Fruit fly (Drosophila melanogaster) whole organism, embryonic: Measurements from ENCODE around the gene CG31068.

ENCODE experiments used
- Atf-2 ChIP-seq: fragments of 200-800 bp; sonication (Bioruptor generic); optimal IDR thresholded peaks from 2 replicates; lab custom pipeline; 2016; ENCODE audit warnings: missing biosample characterization, missing genetic modification characterization
- Awh ChIP-seq: fragments of 200-800 bp; sonication (Bioruptor generic); IDR thresholded peaks from 2 replicates; pipeline ENCODE4, ENCODE4 v1.3.6; 2022; ENCODE audit warnings: missing biosample characterization, missing genetic modification characterization
- CG10147 ChIP-seq: fragments of 200-800 bp; sonication (Bioruptor generic); optimal IDR thresholded peaks from 2 replicates; lab custom pipeline; 2019; ENCODE audit warnings: missing biosample characterization, mild to moderate bottlenecking, missing genetic modification characterization, moderate library complexity
- CG10654 ChIP-seq: fragments of 200-800 bp; sonication (Bioruptor generic); optimal IDR thresholded peaks from 2 replicates; lab custom pipeline; 2016; ENCODE audit warnings: missing biosample characterization, missing genetic modification characterization
- CG12744 ChIP-seq: fragments of 200-800 bp; sonication (Bioruptor generic); optimal IDR thresholded peaks from 2 replicates; lab custom pipeline; 2016; ENCODE audit warnings: missing biosample characterization, missing genetic modification characterization
- CG14050 ChIP-seq: fragments of 200-800 bp; sonication (Bioruptor generic); IDR thresholded peaks from 3 replicates; pipeline ENCODE4 v1.3.6; 2022; ENCODE audit warnings: missing biosample characterization, missing genetic modification characterization
- CG14965 ChIP-seq: fragments of 200-800 bp; sonication (Bioruptor generic); optimal IDR thresholded peaks from 2 replicates; lab custom pipeline; 2016; ENCODE audit warnings: missing biosample characterization, missing genetic modification characterization, borderline replicate concordance
- CG15601 ChIP-seq: fragments of 200-800 bp; sonication (Bioruptor generic); optimal IDR thresholded peaks from 3 replicates; lab custom pipeline; 2019; ENCODE audit warnings: missing biosample characterization, mild to moderate bottlenecking, missing genetic modification characterization, moderate library complexity
- CG16815 ChIP-seq: fragments of 200-800 bp; sonication (Bioruptor generic); optimal IDR thresholded peaks from 3 replicates; lab custom pipeline; 2017; ENCODE audit warnings: missing biosample characterization, mild to moderate bottlenecking, missing genetic modification characterization
- CG16863 ChIP-seq: fragments of 200-800 bp; sonication (Bioruptor generic); optimal IDR thresholded peaks from 3 replicates; lab custom pipeline; 2016; ENCODE audit warnings: missing biosample characterization, missing genetic modification characterization
- CG17385 ChIP-seq: fragments of 200-800 bp; sonication (Bioruptor generic); optimal IDR thresholded peaks from 3 replicates; lab custom pipeline; 2018; ENCODE audit warnings: missing biosample characterization, mild to moderate bottlenecking, missing genetic modification characterization
- CG2116 ChIP-seq: fragments of 200-800 bp; sonication (Bioruptor generic); optimal IDR thresholded peaks from 3 replicates; lab custom pipeline; 2018; ENCODE audit warnings: missing biosample characterization, mild to moderate bottlenecking, missing genetic modification characterization
- CG2202 ChIP-seq: fragments of 200-800 bp; sonication (Bioruptor generic); optimal IDR thresholded peaks from 2 replicates; lab custom pipeline; 2018; ENCODE audit warnings: missing biosample characterization, mild to moderate bottlenecking, missing genetic modification characterization
- CG2678 ChIP-seq: fragments of 200-800 bp; sonication (Bioruptor generic); optimal IDR thresholded peaks from 3 replicates; lab custom pipeline; 2019; ENCODE audit warnings: missing biosample characterization, mild to moderate bottlenecking, missing genetic modification characterization, moderate library complexity
- CG34376 ChIP-seq: fragments of 200-800 bp; sonication (Bioruptor generic); optimal IDR thresholded peaks from 2 replicates; lab custom pipeline; 2018; ENCODE audit warnings: missing biosample characterization, mild to moderate bottlenecking, missing genetic modification characterization
- CG3847 ChIP-seq: fragments of 200-800 bp; sonication (Bioruptor generic); IDR thresholded peaks from 2 replicates; pipeline ENCODE4 v1.3.6; 2022; ENCODE audit warnings: missing biosample characterization, missing genetic modification characterization
- CG4328 ChIP-seq: fragments of 200-800 bp; sonication (Bioruptor generic); optimal IDR thresholded peaks from 3 replicates; lab custom pipeline; 2017; ENCODE audit warnings: missing biosample characterization, missing genetic modification reagents, missing genetic modification characterization
- CG6689 ChIP-seq: fragments of 200-800 bp; sonication (Bioruptor generic); IDR thresholded peaks from 2 replicates; pipeline ENCODE4 v1.3.6; 2022; ENCODE audit warnings: missing biosample characterization, missing genetic modification characterization
- CG9215 ChIP-seq: fragments of 200-800 bp; sonication (Bioruptor generic); IDR thresholded peaks from 2 replicates; pipeline ENCODE4 v1.3.6; 2022; ENCODE audit warnings: missing biosample characterization, missing genetic modification characterization
- CG9609 ChIP-seq: fragments of 200-800 bp; sonication (Bioruptor generic); optimal IDR thresholded peaks from 3 replicates; lab custom pipeline; 2016; ENCODE audit warnings: missing biosample characterization, missing genetic modification characterization
- Fer1 ChIP-seq: fragments of 200-800 bp; sonication (Bioruptor generic); optimal IDR thresholded peaks from 2 replicates; lab custom pipeline; 2017; ENCODE audit warnings: missing biosample characterization, mild to moderate bottlenecking, missing genetic modification characterization
- Meics ChIP-seq: fragments of 200-800 bp; sonication (Bioruptor generic); optimal IDR thresholded peaks from 2 replicates; lab custom pipeline; 2017; ENCODE audit warnings: missing biosample characterization, mild to moderate bottlenecking, missing genetic modification characterization
- Mrtf ChIP-seq: fragments of 200-800 bp; sonication (Bioruptor generic); IDR thresholded peaks from 3 replicates; pipeline ENCODE4 v1.3.6; 2022; ENCODE audit warnings: missing biosample characterization, missing genetic modification characterization
- Nf-YA ChIP-seq: fragments of 200-800 bp; sonication (Bioruptor generic); IDR thresholded peaks from 2 replicates; pipeline ENCODE4 v1.3.6; 2022; ENCODE audit warnings: missing biosample characterization, missing genetic modification characterization
- Rfx ChIP-seq: fragments of 200-800 bp; sonication (Bioruptor generic); IDR thresholded peaks from 2 replicates; pipeline ENCODE4 v1.3.6; 2022; ENCODE audit warnings: missing biosample characterization, missing genetic modification characterization
- Rx ChIP-seq: fragments of 200-800 bp; sonication (Bioruptor generic); IDR thresholded peaks from 2 replicates; pipeline ENCODE4 v1.3.6; 2022; ENCODE audit warnings: missing biosample characterization, missing genetic modification characterization
- Side ChIP-seq: fragments of 200-800 bp; sonication (Bioruptor generic); optimal IDR thresholded peaks from 2 replicates; lab custom pipeline; 2016; ENCODE audit warnings: missing biosample characterization, missing genetic modification characterization
- Stat92E ChIP-seq, 3 experiments: fragments of >200 bp in 2 of 3; fragments of 200-800 bp in 1 of 3; sonication (Bioruptor generic) in 1 of 3; optimal IDR thresholded peaks; 2 replicates each; lab custom pipeline; 2017 to 2019; ENCODE audit warnings: missing biosample characterization in 3 of 3, missing genetic modification characterization in 3 of 3, mild to moderate bottlenecking in 1 of 3, moderate library complexity in 1 of 3
- al ChIP-seq: fragments of 200-800 bp; sonication (Bioruptor generic); IDR thresholded peaks from 2 replicates; pipeline ENCODE4 v1.3.6; 2022; ENCODE audit warnings: missing biosample characterization, missing genetic modification characterization
- aop ChIP-seq: fragments of 200-800 bp; sonication (Bioruptor generic); IDR thresholded peaks from 2 replicates; pipeline ENCODE4 v1.3.6; 2022; ENCODE audit warnings: missing biosample characterization, missing genetic modification characterization
- caup ChIP-seq: fragments of 200-800 bp; sonication (Bioruptor generic); optimal IDR thresholded peaks from 3 replicates; lab custom pipeline; 2017; ENCODE audit warnings: missing biosample characterization, mild to moderate bottlenecking, missing genetic modification characterization, moderate library complexity; ENCODE audit not compliant: severe bottlenecking
- dan ChIP-seq: fragments of 200-800 bp; sonication (Bioruptor generic); IDR thresholded peaks from 2 replicates; pipeline ENCODE4 v1.3.6; 2022; ENCODE audit warnings: missing biosample characterization, missing genetic modification characterization
- dmrt11E ChIP-seq: fragments of 200-800 bp; sonication (Bioruptor generic); optimal IDR thresholded peaks from 3 replicates; lab custom pipeline; 2018; ENCODE audit warnings: missing biosample characterization, mild to moderate bottlenecking, missing genetic modification characterization, moderate library complexity
- emc ChIP-seq: fragments of 200-800 bp; sonication (Bioruptor generic); optimal IDR thresholded peaks from 2 replicates; lab custom pipeline; 2016; ENCODE audit warnings: missing biosample characterization, missing genetic modification characterization
- gfzf ChIP-seq: fragments of 200-800 bp; sonication (Bioruptor generic); optimal IDR thresholded peaks from 2 replicates; lab custom pipeline; 2016; ENCODE audit warnings: missing biosample characterization, mild to moderate bottlenecking, missing genetic modification characterization, moderate library complexity
- grn ChIP-seq: fragments of 200-800 bp; sonication (Bioruptor generic); optimal IDR thresholded peaks from 3 replicates; lab custom pipeline; 2017; ENCODE audit warnings: missing biosample characterization, missing genetic modification characterization
- mld ChIP-seq: fragments of 200-800 bp; sonication (Bioruptor generic); IDR thresholded peaks from 3 replicates; pipeline ENCODE4 v1.3.6; 2022; ENCODE audit warnings: missing biosample characterization, missing genetic modification characterization; ENCODE audit not compliant: partially characterized antibody
- nerfin-2 ChIP-seq: fragments of 200-800 bp; sonication (Bioruptor generic); IDR thresholded peaks from 2 replicates; pipeline ENCODE4 v1.3.6; 2022; ENCODE audit warnings: missing biosample characterization, missing genetic modification characterization; ENCODE audit not compliant: partially characterized antibody
- nmo ChIP-seq: fragments of 200-800 bp; sonication (Bioruptor generic); optimal IDR thresholded peaks from 2 replicates; lab custom pipeline; 2018; ENCODE audit warnings: missing biosample characterization, mild to moderate bottlenecking, missing genetic modification characterization, moderate library complexity
- nom ChIP-seq: fragments of 200-800 bp; sonication (Bioruptor generic); optimal IDR thresholded peaks from 2 replicates; lab custom pipeline; 2017; ENCODE audit warnings: missing biosample characterization, missing genetic modification characterization, mild to moderate bottlenecking, moderate library complexity, missing genetic modification reagents
- ssp ChIP-seq: fragments of 200-800 bp; sonication (Bioruptor generic); IDR thresholded peaks from 2 replicates; pipeline ENCODE4 v1.3.6; 2022; ENCODE audit warnings: missing biosample characterization, missing genetic modification characterization
- vnd ChIP-seq: fragments of 200-800 bp; sonication (Bioruptor generic); IDR thresholded peaks from 3 replicates; pipeline ENCODE4 v1.3.6; 2022; ENCODE audit warnings: missing biosample characterization, missing genetic modification characterization; ENCODE audit not compliant: partially characterized antibody
- wor ChIP-seq: fragments of 200-800 bp; sonication (Bioruptor generic); IDR thresholded peaks from 2 replicates; pipeline ENCODE4 v1.3.6; 2022; ENCODE audit warnings: missing biosample characterization, missing genetic modification characterization

CG31068 gene

DNA sequence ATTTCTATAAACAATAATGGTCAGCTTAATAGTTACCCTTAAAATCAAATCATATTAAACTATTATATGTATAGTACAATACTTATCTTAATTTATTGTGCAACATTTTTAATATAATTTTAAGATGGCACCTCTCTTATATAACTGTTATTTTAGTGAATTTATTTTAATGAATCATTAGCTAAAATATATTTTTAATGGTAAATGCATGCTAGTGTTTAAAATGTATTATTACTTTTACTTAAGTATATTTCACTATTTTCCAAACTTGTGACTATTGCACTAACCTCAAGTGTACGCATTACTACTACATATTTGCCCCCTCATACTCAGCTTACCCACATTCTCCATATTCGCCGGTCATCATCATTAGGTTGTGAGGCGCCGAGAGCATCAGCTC is 12.8 kb downstream of the CG31068 start (continued):
- TF ChIP-seq Rfx (GFP tag; lab: Robert Waterston, UW) = peak; percentile 49; the same call in 1 of the 2 replicates
- TF ChIP-seq wor (GFP tag; lab: Robert Waterston, UW) = peak; percentile 27; the same call in 1 of the 2 replicates
- peak in 1 of 3 experiments; percentile 44 for TF ChIP-seq Stat92E (GFP tag; optimal IDR thresholded peaks at IDR 0.05; lab: Kevin White, UChicago)
- TF ChIP-seq Meics (GFP tag; lab: Kevin White, UChicago) = peak; percentile 75
- TF ChIP-seq CG10147 (GFP tag; lab: Kevin White, UChicago) = peak; percentile 83
- TF ChIP-seq CG4328 (GFP tag; lab: Kevin White, UChicago) = peak; percentile 72
- no peak for TF ChIP-seq Awh (GFP tag; lab: Robert Waterston, UW)
- peak; percentile 71 for TF ChIP-seq caup (GFP tag; lab: Kevin White, UChicago)
- peak; percentile 45 for TF ChIP-seq CG3847 (GFP tag; lab: Robert Waterston, UW)
- TF ChIP-seq CG15601 = peak; percentile 88
- TF ChIP-seq dan (GFP tag; lab: Robert Waterston, UW) = no peak
- no peak for TF ChIP-seq vnd (GFP tag; lab: Robert Waterston, UW)
- peak; percentile 72 for TF ChIP-seq CG2202 (tag; lab: Kevin White, UChicago)
- TF ChIP-seq CG2116 = peak; percentile 38
- no peak for TF ChIP-seq grn (GFP tag; lab: Kevin White, UChicago)
- peak; percentile 79 for TF ChIP-seq CG6689 (GFP tag; lab: Robert Waterston, UW)
- TF ChIP-seq CG14050 (GFP tag; lab: Robert Waterston, UW) = no peak; the same call in 2 of the 3 replicates
- TF ChIP-seq CG17385 = peak; percentile 80
- TF ChIP-seq al (GFP tag; lab: Robert Waterston, UW) = peak; percentile 53; the same call in 1 of the 2 replicates
- no peak for TF ChIP-seq ssp
- TF ChIP-seq Mrtf (GFP tag; lab: Robert Waterston, UW) = no peak
- peak; percentile 33 for TF ChIP-seq CG10654
- no peak for TF ChIP-seq mld (GFP tag; lab: Robert Waterston, UW)
- peak; percentile 81 for TF ChIP-seq Fer1 (GFP tag; lab: Kevin White, UChicago)
- no peak for TF ChIP-seq gfzf (GFP tag; lab: Kevin White, UChicago)
- TF ChIP-seq Rx (GFP tag; lab: Robert Waterston, UW) = no peak
- TF ChIP-seq nerfin-2 (GFP tag; lab: Robert Waterston, UW) = no peak
- no peak for TF ChIP-seq aop (GFP tag; lab: Robert Waterston, UW)
- TF ChIP-seq Side = no peak
- peak; percentile 62 for TF ChIP-seq CG16815
- TF ChIP-seq CG9609 (GFP tag; lab: Kevin White, UChicago) = no peak
- TF ChIP-seq Nf-YA (GFP tag; lab: Robert Waterston, UW) = no peak
- no peak for TF ChIP-seq CG16863 (GFP tag; lab: Kevin White, UChicago)
- TF ChIP-seq emc = no peak
- 0 out of 2 replicates have a peak, but pooled peaks have one; percentile 19 for TF ChIP-seq CG9215 (GFP tag; lab: Robert Waterston, UW)
- no peak for TF ChIP-seq CG12744 (GFP tag; lab: Kevin White, UChicago)
- TF ChIP-seq CG2678 (tag; lab: Kevin White, UChicago) = peak; percentile 90
- TF ChIP-seq nom (GFP tag; lab: Kevin White, UChicago) = peak; percentile 56
- TF ChIP-seq CG34376 (GFP tag; lab: Kevin White, UChicago) = no peak
- no peak for TF ChIP-seq CG14965 (GFP tag; lab: Kevin White, UChicago)
- TF ChIP-seq nmo (GFP tag; lab: Kevin White, UChicago) = peak; percentile 92
- peak; percentile 91 for TF ChIP-seq dmrt11E (tag; lab: Kevin White, UChicago)
- TF ChIP-seq Atf-2 (GFP tag; lab: Kevin White, UChicago) = no peak
